Worm (Caenorhabditis elegans): ENCODE measurements around the gene fbxc-58.

The fbxc-58 gene

ce11 chrIV:9322489-9322888, 48.8 kb upstream of the fbxc-58 start (continued):
- TF ChIP-seq ceh-79 (tag; optimal IDR thresholded peaks at IDR 0.05) = peak; percentile 69
- peak; percentile 13 for TF ChIP-seq chd-7 (tag; optimal IDR thresholded peaks at IDR 0.05)
- TF ChIP-seq B0019.2 (GFP tag; conservative IDR thresholded peaks at IDR 0.05) = no peak
- TF ChIP-seq lin-54 (GFP tag; optimal IDR thresholded peaks at IDR 0.05) = peak; percentile 20
- TF ChIP-seq lag-1 (GFP tag; IDR thresholded peaks at IDR 0.05) = 0 out of 2 replicates have a peak, but pooled peaks have one; percentile 57
- no peak for TF ChIP-seq ztf-18 (tag; optimal IDR thresholded peaks at IDR 0.05)
- no peak for TF ChIP-seq K12H6.12 (tag; optimal IDR thresholded peaks at IDR 0.05)
- no peak for TF ChIP-seq nhr-120 (GFP tag; IDR thresholded peaks at IDR 0.05)
- 0 out of 2 replicates have a peak, but pooled peaks have one; percentile 9 for TF ChIP-seq madf-3 (GFP tag; IDR thresholded peaks at IDR 0.05)
- TF ChIP-seq lin-40 (tag; optimal IDR thresholded peaks at IDR 0.05) = peak; percentile 31
- TF ChIP-seq attf-3 (GFP tag; conservative IDR thresholded peaks at IDR 0.05) = no peak
- no peak for TF ChIP-seq K11D2.4 (GFP tag; IDR thresholded peaks at IDR 0.05)
- TF ChIP-seq aptf-2 (GFP tag; conservative IDR thresholded peaks at IDR 0.05) = no peak
- no peak for TF ChIP-seq nfya-2 (GFP tag; IDR thresholded peaks at IDR 0.05)
- TF ChIP-seq nhr-80 (tag; optimal IDR thresholded peaks at IDR 0.05) = no peak
- TF ChIP-seq F22D6.2 (tag; optimal IDR thresholded peaks at IDR 0.05) = no peak
- no peak for TF ChIP-seq F33H1.4 (GFP tag; IDR thresholded peaks at IDR 0.05)
- no peak for TF ChIP-seq madf-8 (GFP tag; conservative IDR thresholded peaks at IDR 0.05)
- no peak for TF ChIP-seq ztf-3 (GFP tag; optimal IDR thresholded peaks at IDR 0.05)
- no peak for TF ChIP-seq attf-5 (GFP tag; optimal IDR thresholded peaks at IDR 0.05)
- peak; percentile 20 for TF ChIP-seq B0035.1 (tag; optimal IDR thresholded peaks at IDR 0.05)
- no peak for TF ChIP-seq mel-28 (tag; optimal IDR thresholded peaks at IDR 0.05; ENCODE audit: borderline replicate concordance)
- peak; percentile 68 for TF ChIP-seq B0336.3 (GFP tag; IDR thresholded peaks at IDR 0.05)
- no peak for TF ChIP-seq ztf-26 (tag; optimal IDR thresholded peaks at IDR 0.05)
- no peak for TF ChIP-seq snpc-1.1 (tag; optimal IDR thresholded peaks at IDR 0.05; ENCODE audit: insufficient read depth)
- TF ChIP-seq snpc-4 (GFP tag; optimal IDR thresholded peaks at IDR 0.05) = no peak
- peak in 1 of 4 experiments; percentile 2 for TF ChIP-seq snpc-4 (tag; optimal IDR thresholded peaks at IDR 0.05)
- TF ChIP-seq nhr-179 (tag; optimal IDR thresholded peaks at IDR 0.05) = no peak
- peak; percentile 66 for TF ChIP-seq ama-1 (optimal IDR thresholded peaks at IDR 0.05)
- no peak for TF ChIP-seq ama-1 (GFP tag; optimal IDR thresholded peaks at IDR 0.05)
- no peak for TF ChIP-seq xnd-1 (tag; optimal IDR thresholded peaks at IDR 0.05)
- TF ChIP-seq Y53F4B.3 (GFP tag; IDR thresholded peaks at IDR 0.05) = no peak
- no peak for TF ChIP-seq cebp-1 (GFP tag; IDR thresholded peaks at IDR 0.05)
- TF ChIP-seq cebp-1 (tag; optimal IDR thresholded peaks at IDR 0.05) = no peak
- peak; percentile 32 for TF ChIP-seq repo-1 (tag; optimal IDR thresholded peaks at IDR 0.05)
- no peak for TF ChIP-seq tbx-9 (tag; optimal IDR thresholded peaks at IDR 0.05; ENCODE audit: borderline replicate concordance)
- TF ChIP-seq ztf-6 (GFP tag; IDR thresholded peaks at IDR 0.05) = no peak
- no peak for TF ChIP-seq atf-7 (tag; optimal IDR thresholded peaks at IDR 0.05)
- TF ChIP-seq nhr-90 (tag; optimal IDR thresholded peaks at IDR 0.05) = no peak
- TF ChIP-seq tbp1 (GFP tag; optimal IDR thresholded peaks at IDR 0.05) = no peak
- TF ChIP-seq hsf-1 (GFP tag; IDR thresholded peaks at IDR 0.05) = no peak
- no peak for TF ChIP-seq sdz-38 (tag; optimal IDR thresholded peaks at IDR 0.05)
- no peak for TF ChIP-seq ztf-22 (GFP tag; optimal IDR thresholded peaks at IDR 0.05)
- TF ChIP-seq cebp-2 (GFP tag; IDR thresholded peaks at IDR 0.05) = no peak
- TF ChIP-seq bed-2 (GFP tag; IDR thresholded peaks at IDR 0.05) = no peak
- no peak for TF ChIP-seq D2030.7 (GFP tag; IDR thresholded peaks at IDR 0.05)
- TF ChIP-seq somi-1 (GFP tag; optimal IDR thresholded peaks at IDR 0.05) = no peak
- no peak for TF ChIP-seq egl-18 (GFP tag; IDR thresholded peaks at IDR 0.05)
- no peak for TF ChIP-seq unc-62 (GFP tag; optimal IDR thresholded peaks at IDR 0.05)
- TF ChIP-seq F37B4.10 (GFP tag; IDR thresholded peaks at IDR 0.05) = no peak
- TF ChIP-seq F55B11.4 (tag; optimal IDR thresholded peaks at IDR 0.05; ENCODE audit: borderline replicate concordance, insufficient read depth) = no peak

Measured in whole organism, young adult.